5 worm cellular contexts compared by ENCODE assay signal in the genomic region with DNA sequence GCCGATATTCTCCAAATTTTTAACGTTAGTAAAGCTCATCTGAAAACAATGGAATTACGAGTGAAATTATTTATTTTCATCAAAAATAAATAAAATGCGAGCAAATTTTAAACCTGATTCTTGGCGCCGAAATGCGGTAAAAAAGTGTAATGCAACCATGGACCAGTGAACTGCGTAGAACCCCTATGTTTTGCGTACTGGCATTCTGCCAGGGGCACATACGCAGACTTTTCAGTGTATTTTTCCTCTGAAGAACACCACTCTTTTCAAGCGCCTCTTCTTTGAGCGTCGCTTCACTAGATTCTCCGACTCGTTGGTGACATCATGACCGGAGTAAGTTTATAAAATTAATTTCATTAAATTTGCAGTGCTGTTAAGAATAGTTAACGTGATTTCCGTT.
TF ChIP-seq lines count a peak whose summit lies in the region.

A gene (minus strand): TSS at position 39 of the 400 bp plus-strand sequence.
A gene (plus strand): TSS at position 219 of the 400 bp plus-strand sequence.

TF ChIP-seq in whole organism, L1 larva, 84 proteins besides CTCF, POLR2A, EP300 and RAD21 (continues in another document):
- TF ChIP-seq xbp-1 (tag; optimal IDR thresholded peaks at IDR 0.05; lab: Kevin White, UChicago): peak; percentile 96
- peak; percentile 97 for TF ChIP-seq tbx-2 (tag; optimal IDR thresholded peaks at IDR 0.05; lab: Kevin White, UChicago)
- peak; percentile 98 for TF ChIP-seq C16A3.4 (tag; optimal IDR thresholded peaks at IDR 0.05; lab: Kevin White, UChicago)
- TF ChIP-seq tlp-1 (tag; optimal IDR thresholded peaks at IDR 0.05; lab: Kevin White, UChicago): no peak
- TF ChIP-seq lin-15B (tag; optimal IDR thresholded peaks at IDR 0.05; lab: Kevin White, UChicago): peak; percentile 92
- peak; percentile 97 to 99 for TF ChIP-seq lin-35 (GFP tag; optimal IDR thresholded peaks at IDR 0.05; lab: Kevin White, UChicago)
- peak; percentile 92 for TF ChIP-seq elt-2 (tag; optimal IDR thresholded peaks at IDR 0.05; lab: Kevin White, UChicago)
- TF ChIP-seq egl-27 (tag; optimal IDR thresholded peaks at IDR 0.05; lab: Kevin White, UChicago): peak in 1 of 2 experiments; percentile 34
- TF ChIP-seq pqm-1 (tag; optimal IDR thresholded peaks at IDR 0.05; lab: Kevin White, UChicago): no peak
- TF ChIP-seq F16B12.6 (tag; optimal IDR thresholded peaks at IDR 0.05; lab: Kevin White, UChicago): peak; percentile 68
- peak; percentile 94 to 97 for TF ChIP-seq lsy-2 (tag; optimal IDR thresholded peaks at IDR 0.05; lab: Kevin White, UChicago)
- TF ChIP-seq mab-9 (GFP tag; IDR thresholded peaks at IDR 0.05; lab: Robert Waterston, UW): peak; percentile 86
- no peak for TF ChIP-seq nhr-84 (tag; optimal IDR thresholded peaks at IDR 0.05; lab: Kevin White, UChicago)
- no peak for TF ChIP-seq ces-1 (GFP tag; optimal IDR thresholded peaks at IDR 0.05; lab: Kevin White, UChicago)
- TF ChIP-seq nhr-20 (tag; optimal IDR thresholded peaks at IDR 0.05; lab: Kevin White, UChicago): peak; percentile 99
- peak in 1 of 2 experiments; percentile 93 for TF ChIP-seq mdl-1 (tag; optimal IDR thresholded peaks at IDR 0.05; lab: Kevin White, UChicago)
- TF ChIP-seq lin-14 (GFP tag; optimal IDR thresholded peaks at IDR 0.05; lab: Kevin White, UChicago): peak; percentile 99

TF ChIP-seq in whole organism, L3 larva, 47 proteins besides CTCF, POLR2A, EP300 and RAD21 (continues in another document):
- TF ChIP-seq jun-1 (tag; optimal IDR thresholded peaks at IDR 0.05; lab: Kevin White, UChicago): peak; percentile 90
- TF ChIP-seq nhr-11 (tag; optimal IDR thresholded peaks at IDR 0.05; lab: Kevin White, UChicago): peak; percentile 91
- no peak for TF ChIP-seq hmg-11 (tag; optimal IDR thresholded peaks at IDR 0.05; lab: Kevin White, UChicago)
- TF ChIP-seq nfya-1 (tag; optimal IDR thresholded peaks at IDR 0.05; lab: Kevin White, UChicago; ENCODE audit: insufficient read depth): peak; percentile 97
- TF ChIP-seq aly-2 (tag; optimal IDR thresholded peaks at IDR 0.05; lab: Kevin White, UChicago): no peak
- peak; percentile 96 for TF ChIP-seq lin-39 (tag; optimal IDR thresholded peaks at IDR 0.05; lab: Kevin White, UChicago)
- TF ChIP-seq zag-1 (tag; optimal IDR thresholded peaks at IDR 0.05; lab: Kevin White, UChicago): no peak
- TF ChIP-seq elt-3 (tag; optimal IDR thresholded peaks at IDR 0.05; lab: Kevin White, UChicago): peak in 1 of 3 experiments; percentile 52
- TF ChIP-seq elt-2 (tag; optimal IDR thresholded peaks at IDR 0.05; lab: Kevin White, UChicago): peak; percentile 91
- TF ChIP-seq fkh-10 (GFP tag; optimal IDR thresholded peaks at IDR 0.05; lab: Kevin White, UChicago): peak; percentile 62
- no peak for TF ChIP-seq sea-2 (GFP tag; optimal IDR thresholded peaks at IDR 0.05; lab: Kevin White, UChicago)
- TF ChIP-seq lsy-12 (tag; optimal IDR thresholded peaks at IDR 0.05; lab: Kevin White, UChicago): peak; percentile 93
- peak; percentile 88 for TF ChIP-seq tbx-2 (tag; optimal IDR thresholded peaks at IDR 0.05; lab: Kevin White, UChicago)
- peak; percentile 93 for TF ChIP-seq nhr-43 (tag; optimal IDR thresholded peaks at IDR 0.05; lab: Kevin White, UChicago; ENCODE audit: poor library complexity, severe bottlenecking)
- no peak for TF ChIP-seq ceh-16 (tag; optimal IDR thresholded peaks at IDR 0.05; lab: Kevin White, UChicago)
- TF ChIP-seq ama-1 (optimal IDR thresholded peaks at IDR 0.05; lab: Kevin White, UChicago): peak; percentile 61
- peak; percentile 80 for TF ChIP-seq ceh-82 (tag; optimal IDR thresholded peaks at IDR 0.05; lab: Kevin White, UChicago)

TF ChIP-seq in whole organism, early embryonic, 17 proteins besides CTCF, POLR2A, EP300 and RAD21:
- peak; percentile 74 for TF ChIP-seq F13C5.2 (tag; optimal IDR thresholded peaks at IDR 0.05; lab: Kevin White, UChicago)
- TF ChIP-seq pes-1 (GFP tag; IDR thresholded peaks at IDR 0.05; lab: Robert Waterston, UW): no peak

TF ChIP-seq in whole organism, midembryonic, 9 proteins besides CTCF, POLR2A, EP300 and RAD21:
- TF ChIP-seq ztf-29 (GFP tag; IDR thresholded peaks at IDR 0.05; lab: Robert Waterston, UW): no peak
- TF ChIP-seq cog-1 (tag; optimal IDR thresholded peaks at IDR 0.05; lab: Kevin White, UChicago): peak; percentile 86
- TF ChIP-seq ztf-23 (GFP tag; IDR thresholded peaks at IDR 0.05; lab: Robert Waterston, UW): peak; percentile 100
- TF ChIP-seq flt-1 (GFP tag; IDR thresholded peaks at IDR 0.05; lab: Robert Waterston, UW): peak; percentile 69
- TF ChIP-seq T22C8.4 (GFP tag; IDR thresholded peaks at IDR 0.05; lab: Robert Waterston, UW): 0 out of 2 replicates have a peak, but pooled peaks have one; percentile 25

TF ChIP-seq in whole organism, young adult, 124 proteins besides CTCF, POLR2A, EP300 and RAD21 (continues in another document):
- TF ChIP-seq F39B2.1 (GFP tag; IDR thresholded peaks at IDR 0.05; lab: Robert Waterston, UW) (no peak), nhr-80 (tag; optimal IDR thresholded peaks at IDR 0.05; lab: Kevin White, UChicago) (peak; percentile 97), somi-1 (GFP tag; optimal IDR thresholded peaks at IDR 0.05; lab: Kevin White, UChicago) (peak; percentile 78), mxl-1 (tag; optimal IDR thresholded peaks at IDR 0.05; lab: Kevin White, UChicago) (no peak), F23B12.7 (tag; optimal IDR thresholded peaks at IDR 0.05; lab: Kevin White, UChicago; ENCODE audit: insufficient read depth) (peak; percentile 97), attf-6 (GFP tag; IDR thresholded peaks at IDR 0.05; lab: Robert Waterston, UW) (no peak), rcor-1 (GFP tag; IDR thresholded peaks at IDR 0.05; lab: Robert Waterston, UW) (peak; percentile 94), B0019.2 (GFP tag; conservative IDR thresholded peaks at IDR 0.05; lab: Robert Waterston, UW) (peak; percentile 57), dpff-1 (tag; optimal IDR thresholded peaks at IDR 0.05; lab: Kevin White, UChicago) (no peak), lin-26 (GFP tag; IDR thresholded peaks at IDR 0.05; lab: Robert Waterston, UW) (peak; percentile 55; the same call in 1 of the 2 replicates), F10E7.11 (tag; optimal IDR thresholded peaks at IDR 0.05; lab: Kevin White, UChicago) (no peak), egl-44 (GFP tag; IDR thresholded peaks at IDR 0.05; lab: Robert Waterston, UW) (peak; percentile 80; the same call in 1 of the 2 replicates), attf-5 (GFP tag; optimal IDR thresholded peaks at IDR 0.05; lab: Kevin White, UChicago) (peak; percentile 97), nhr-90 (tag; optimal IDR thresholded peaks at IDR 0.05; lab: Kevin White, UChicago) (peak; percentile 52), ztf-25 (GFP tag; IDR thresholded peaks at IDR 0.05; lab: Robert Waterston, UW) (no peak), ztf-22 (GFP tag; optimal IDR thresholded peaks at IDR 0.05; lab: Kevin White, UChicago) (no peak), ets-4 (GFP tag; optimal IDR thresholded peaks at IDR 0.05; lab: Kevin White, UChicago) (peak; percentile 11), ztf-18 (tag; optimal IDR thresholded peaks at IDR 0.05; lab: Kevin White, UChicago) (peak; percentile 74), Y79H2A.3 (GFP tag; conservative IDR thresholded peaks at IDR 0.05; lab: Robert Waterston, UW) (no peak), snpc-1.1 (tag; optimal IDR thresholded peaks at IDR 0.05; lab: Kevin White, UChicago; ENCODE audit: insufficient read depth) (peak; percentile 59), zim-3 (tag; optimal IDR thresholded peaks at IDR 0.05; lab: Kevin White, UChicago) (no peak), ceh-91 (GFP tag; IDR thresholded peaks at IDR 0.05; lab: Robert Waterston, UW) (peak; percentile 83), ztf-26 (tag; optimal IDR thresholded peaks at IDR 0.05; lab: Kevin White, UChicago) (peak; percentile 77), unc-130 (GFP tag; optimal IDR thresholded peaks at IDR 0.05; lab: Kevin White, UChicago) (peak; percentile 77), atf-7 (tag; optimal IDR thresholded peaks at IDR 0.05; lab: Kevin White, UChicago) (peak; percentile 83), sdz-38 (tag; optimal IDR thresholded peaks at IDR 0.05; lab: Kevin White, UChicago) (no peak), repo-1 (tag; optimal IDR thresholded peaks at IDR 0.05; lab: Kevin White, UChicago) (peak; percentile 75), ZK185.1 (tag; optimal IDR thresholded peaks at IDR 0.05; lab: Kevin White, UChicago; ENCODE audit: poor library complexity, severe bottlenecking) (peak; percentile 94), lag-1 (GFP tag; IDR thresholded peaks at IDR 0.05; lab: Robert Waterston, UW) (no peak), lin-40 (tag; optimal IDR thresholded peaks at IDR 0.05; lab: Kevin White, UChicago) (peak; percentile 94), cebp-1 (GFP tag; IDR thresholded peaks at IDR 0.05; lab: Robert Waterston, UW) (peak; percentile 61; the same call in 1 of the 2 replicates), cebp-1 (tag; optimal IDR thresholded peaks at IDR 0.05; lab: Kevin White, UChicago) (peak; percentile 88), Y53G8AR.9 (GFP tag; conservative IDR thresholded peaks at IDR 0.05; lab: Robert Waterston, UW) (peak; percentile 95), tlf-1 (GFP tag; optimal IDR thresholded peaks at IDR 0.05; lab: Kevin White, UChicago) (peak; percentile 93), lir-1 (GFP tag; conservative IDR thresholded peaks at IDR 0.05; lab: Robert Waterston, UW) (peak; percentile 75), akir-1 (GFP tag; optimal IDR thresholded peaks at IDR 0.05; lab: Kevin White, UChicago) (no peak), T07F8.4 (tag; optimal IDR thresholded peaks at IDR 0.05; lab: Kevin White, UChicago) (peak; percentile 14), hrde-1 (tag; optimal IDR thresholded peaks at IDR 0.05; lab: Kevin White, UChicago; ENCODE audit: borderline replicate concordance) (no peak), cebp-2 (GFP tag; IDR thresholded peaks at IDR 0.05; lab: Robert Waterston, UW) (0 out of 2 replicates have a peak, but pooled peaks have one; percentile 62), hmg-1.2 (GFP tag; IDR thresholded peaks at IDR 0.05; lab: Robert Waterston, UW) (peak; percentile 99), snpc-1.3 (tag; optimal IDR thresholded peaks at IDR 0.05; lab: Kevin White, UChicago; ENCODE audit: insufficient read depth) (peak; percentile 88), xnd-1 (tag; optimal IDR thresholded peaks at IDR 0.05; lab: Kevin White, UChicago) (peak; percentile 8), ztf-3 (GFP tag; optimal IDR thresholded peaks at IDR 0.05; lab: Kevin White, UChicago) (peak; percentile 36), lin-35 (GFP tag; optimal IDR thresholded peaks at IDR 0.05; lab: Kevin White, UChicago) (peak; percentile 26 to 96 (median 60)), F57C9.4 (tag; optimal IDR thresholded peaks at IDR 0.05; lab: Kevin White, UChicago) (no peak), K11D2.4 (GFP tag; IDR thresholded peaks at IDR 0.05; lab: Robert Waterston, UW) (peak; percentile 90), him-1 (tag; optimal IDR thresholded peaks at IDR 0.05; lab: Kevin White, UChicago) (peak; percentile 8)
